Fruit fly (Drosophila melanogaster) whole organism, embryonic: ENCODE results near the gene CG15506.

Experiments used
- Abd-B ChIP-seq: fragments of 200-800 bp; sonication (Bioruptor generic); optimal IDR thresholded peaks from 2 replicates; lab custom pipeline; 2018; ENCODE audit warnings: missing biosample characterization, mild to moderate bottlenecking, missing genetic modification characterization, moderate library complexity
- Blimp-1 ChIP-seq: fragments of 200-800 bp; sonication (Bioruptor generic); optimal IDR thresholded peaks from 3 replicates; lab custom pipeline; 2018; ENCODE audit warnings: missing biosample characterization, missing genetic modification characterization, mild to moderate bottlenecking, moderate library complexity, missing genetic modification reagents
- BtbVII ChIP-seq: fragments of 200-800 bp; sonication (Bioruptor generic); optimal IDR thresholded peaks from 3 replicates; lab custom pipeline; 2017; ENCODE audit warnings: missing biosample characterization, mild to moderate bottlenecking, missing genetic modification characterization
- CG14667 ChIP-seq: fragments of 200-800 bp; sonication (Bioruptor generic); IDR thresholded peaks from 2 replicates; pipeline ENCODE4 v1.3.6; 2022; ENCODE audit warnings: missing biosample characterization, missing genetic modification characterization
- CG16863 ChIP-seq: fragments of 200-800 bp; sonication (Bioruptor generic); optimal IDR thresholded peaks from 3 replicates; lab custom pipeline; 2016; ENCODE audit warnings: missing biosample characterization, missing genetic modification characterization
- CG17361 ChIP-seq: fragments of 200-800 bp; sonication (Bioruptor generic); IDR thresholded peaks from 3 replicates; pipeline ENCODE4 v1.3.6; 2022; ENCODE audit warnings: missing biosample characterization, missing genetic modification characterization
- CG18599 ChIP-seq: fragments of 200-800 bp; sonication (Bioruptor generic); optimal IDR thresholded peaks from 3 replicates; lab custom pipeline; 2017; ENCODE audit warnings: missing biosample characterization, missing genetic modification characterization, mild to moderate bottlenecking, moderate library complexity, missing genetic modification reagents
- CG3281 ChIP-seq: fragments of 200-800 bp; sonication (Bioruptor generic); optimal IDR thresholded peaks from 3 replicates; lab custom pipeline; 2017; ENCODE audit warnings: missing biosample characterization, mild to moderate bottlenecking, missing genetic modification characterization
- CG3847 ChIP-seq: fragments of 200-800 bp; sonication (Bioruptor generic); IDR thresholded peaks from 2 replicates; pipeline ENCODE4 v1.3.6; 2022; ENCODE audit warnings: missing biosample characterization, missing genetic modification characterization
- CG3995 ChIP-seq: fragments of 200-800 bp; sonication (Bioruptor generic); optimal IDR thresholded peaks from 3 replicates; lab custom pipeline; 2016; ENCODE audit warnings: missing biosample characterization, missing genetic modification characterization
- CG4854 ChIP-seq: fragments of 200-800 bp; sonication (Bioruptor generic); optimal IDR thresholded peaks from 2 replicates; lab custom pipeline; 2016; ENCODE audit warnings: missing biosample characterization, missing genetic modification characterization, inconsistent platforms
- CG6791 ChIP-seq: fragments of 200-800 bp; sonication (Bioruptor generic); IDR thresholded peaks from 3 replicates; pipeline ENCODE4 v1.3.6; 2022; ENCODE audit warnings: missing biosample characterization, missing genetic modification characterization; ENCODE audit not compliant: partially characterized antibody
- CG9817 ChIP-seq: fragments of 200-800 bp; sonication (Bioruptor generic); optimal IDR thresholded peaks from 2 replicates; lab custom pipeline; 2018; ENCODE audit warnings: missing biosample characterization, mild to moderate bottlenecking, missing genetic modification characterization, moderate library complexity
- E2f1 ChIP-seq: fragments of 200-800 bp; sonication (Bioruptor generic); IDR thresholded peaks from 2 replicates; pipeline ENCODE4 v1.3.6; 2022; ENCODE audit warnings: missing biosample characterization, missing genetic modification characterization
- HHEX ChIP-seq: fragments of 200-800 bp; sonication (Bioruptor generic); optimal IDR thresholded peaks from 3 replicates; lab custom pipeline; 2017; ENCODE audit warnings: missing biosample characterization, mild to moderate bottlenecking, missing genetic modification characterization, missing genetic modification reagents
- Hand ChIP-seq: fragments of 200-800 bp; sonication (Bioruptor generic); optimal IDR thresholded peaks from 2 replicates; lab custom pipeline; 2017; ENCODE audit warnings: mild to moderate bottlenecking, missing biosample characterization, missing genetic modification reagents, missing genetic modification characterization
- NC2β ChIP-seq: fragments of 200-800 bp; sonication (Bioruptor generic); optimal IDR thresholded peaks from 2 replicates; lab custom pipeline; 2016; ENCODE audit warnings: missing biosample characterization, missing genetic modification characterization
- NK7.1 ChIP-seq: fragments of 200-800 bp; sonication (Bioruptor generic); optimal IDR thresholded peaks from 3 replicates; lab custom pipeline; 2016; ENCODE audit warnings: missing biosample characterization, missing genetic modification characterization
- Nf-YC ChIP-seq: fragments of 200-800 bp; optimal IDR thresholded peaks from 3 replicates; lab custom pipeline; 2019; ENCODE audit warnings: missing biosample characterization, mild to moderate bottlenecking, missing genetic modification characterization, moderate library complexity
- PHDP ChIP-seq: fragments of 200-800 bp; sonication (Bioruptor generic); optimal IDR thresholded peaks from 3 replicates; lab custom pipeline; 2018; ENCODE audit warnings: missing biosample characterization, mild to moderate bottlenecking, missing genetic modification characterization, moderate library complexity
- Taf1 ChIP-seq: fragments of 200-800 bp; sonication (Bioruptor generic); IDR thresholded peaks from 2 replicates; pipeline ENCODE4 v1.3.6; 2022; ENCODE audit warnings: missing biosample characterization, missing genetic modification characterization
- ci ChIP-seq: fragments of 200-800 bp; sonication (Bioruptor generic); IDR thresholded peaks from 3 replicates; pipeline ENCODE4 v1.3.6; 2022; ENCODE audit warnings: missing biosample characterization, missing genetic modification characterization
- crc ChIP-seq: fragments of 200-800 bp; sonication (Bioruptor generic); optimal IDR thresholded peaks from 2 replicates; lab custom pipeline; 2016; ENCODE audit warnings: missing biosample characterization, missing genetic modification characterization
- croc ChIP-seq: fragments of 200-800 bp; sonication (Bioruptor generic); conservative IDR thresholded peaks from 3 replicates; pipeline ENCODE4 v1.3.6; 2022; ENCODE audit warnings: missing biosample characterization, missing genetic modification characterization
- eve ChIP-seq, 2 experiments: fragments of >200 bp; optimal IDR thresholded peaks; 2 replicates each; lab custom pipeline; 2017; ENCODE audit warnings: missing biosample characterization in 2 of 2, missing genetic modification characterization in 2 of 2
- fru ChIP-seq: fragments of >200 bp; optimal IDR thresholded peaks from 2 replicates; lab custom pipeline; 2017
- hb ChIP-seq: fragments of 200-800 bp; sonication (Bioruptor generic); IDR thresholded peaks from 3 replicates; pipeline ENCODE4 v1.3.6; 2022; ENCODE audit warnings: missing biosample characterization, missing genetic modification characterization; ENCODE audit not compliant: partially characterized antibody
- lab ChIP-seq: fragments of 200-800 bp; sonication (Bioruptor generic); optimal IDR thresholded peaks from 3 replicates; lab custom pipeline; 2017; ENCODE audit warnings: missing biosample characterization, missing genetic modification characterization, mild to moderate bottlenecking, moderate library complexity, missing genetic modification reagents
- lov ChIP-seq, 2 experiments: fragments of 200-800 bp in 1 of 2; fragments of >200 bp in 1 of 2; sonication (Bioruptor generic) in 1 of 2; IDR thresholded peaks in 1 of 2; optimal IDR thresholded peaks in 1 of 2; 2 replicates in 1 of 2; 3 replicates in 1 of 2; pipeline versions ENCODE4 v1.3.6 to Lab custom; 2017 to 2022; ENCODE audit warnings: missing biosample characterization in 1 of 2, missing genetic modification characterization in 1 of 2
- mld ChIP-seq: fragments of 200-800 bp; sonication (Bioruptor generic); IDR thresholded peaks from 3 replicates; pipeline ENCODE4 v1.3.6; 2022; ENCODE audit warnings: missing biosample characterization, missing genetic modification characterization; ENCODE audit not compliant: partially characterized antibody
- nmo ChIP-seq: fragments of 200-800 bp; sonication (Bioruptor generic); optimal IDR thresholded peaks from 2 replicates; lab custom pipeline; 2018; ENCODE audit warnings: missing biosample characterization, mild to moderate bottlenecking, missing genetic modification characterization, moderate library complexity
- pan ChIP-seq, 4 experiments: fragments of >200 bp in 3 of 4; fragments of 200-800 bp in 1 of 4; sonication (Bioruptor generic) in 1 of 4; optimal IDR thresholded peaks in 3 of 4; IDR thresholded peaks in 1 of 4; 2 replicates each; pipeline versions ENCODE4 v1.3.6 to Lab custom; 2017 to 2022; ENCODE audit warnings: missing biosample characterization in 2 of 4, missing genetic modification characterization in 2 of 4, mixed read lengths in 1 of 4
- pfk ChIP-seq: fragments of 200-800 bp; sonication (Bioruptor generic); optimal IDR thresholded peaks from 2 replicates; lab custom pipeline; 2018; ENCODE audit warnings: missing biosample characterization, mild to moderate bottlenecking, missing genetic modification characterization, moderate library complexity
- phol ChIP-seq: fragments of 200-800 bp; sonication (Bioruptor generic); optimal IDR thresholded peaks from 3 replicates; lab custom pipeline; 2018; ENCODE audit warnings: missing biosample characterization, mild to moderate bottlenecking, missing genetic modification characterization, moderate library complexity
- schlank ChIP-seq: fragments of 200-800 bp; sonication (Bioruptor generic); optimal IDR thresholded peaks from 2 replicates; lab custom pipeline; 2018; ENCODE audit warnings: missing biosample characterization, mild to moderate bottlenecking, missing genetic modification characterization
- sd ChIP-seq: fragments of 200-800 bp; sonication (Bioruptor generic); optimal IDR thresholded peaks from 3 replicates; lab custom pipeline; 2018; ENCODE audit warnings: missing biosample characterization, mild to moderate bottlenecking, missing genetic modification characterization, moderate library complexity
- sim ChIP-seq: fragments of 200-800 bp; sonication (Bioruptor generic); IDR thresholded peaks from 2 replicates; pipeline ENCODE4 v1.3.6; 2022; ENCODE audit warnings: missing biosample characterization, missing genetic modification characterization
- tin ChIP-seq: fragments of 200-800 bp; sonication (Bioruptor generic); optimal IDR thresholded peaks from 3 replicates; lab custom pipeline; 2016; ENCODE audit warnings: missing biosample characterization, missing genetic modification characterization
- ttk ChIP-seq: fragments of 200-800 bp; sonication (Bioruptor generic); IDR thresholded peaks from 2 replicates; pipeline ENCODE4 v2.1.2; 2022; ENCODE audit warnings: missing biosample characterization, missing genetic modification characterization
- zen ChIP-seq: fragments of 200-800 bp; sonication (Bioruptor generic); optimal IDR thresholded peaks from 3 replicates; lab custom pipeline; 2018; ENCODE audit warnings: missing biosample characterization, mild to moderate bottlenecking, missing genetic modification characterization, moderate library complexity
- zf30C ChIP-seq: fragments of 200-800 bp; sonication (Bioruptor generic); optimal IDR thresholded peaks from 3 replicates; lab custom pipeline; 2018; ENCODE audit warnings: missing biosample characterization, mild to moderate bottlenecking, missing genetic modification characterization

Gene CG15506

DNA sequence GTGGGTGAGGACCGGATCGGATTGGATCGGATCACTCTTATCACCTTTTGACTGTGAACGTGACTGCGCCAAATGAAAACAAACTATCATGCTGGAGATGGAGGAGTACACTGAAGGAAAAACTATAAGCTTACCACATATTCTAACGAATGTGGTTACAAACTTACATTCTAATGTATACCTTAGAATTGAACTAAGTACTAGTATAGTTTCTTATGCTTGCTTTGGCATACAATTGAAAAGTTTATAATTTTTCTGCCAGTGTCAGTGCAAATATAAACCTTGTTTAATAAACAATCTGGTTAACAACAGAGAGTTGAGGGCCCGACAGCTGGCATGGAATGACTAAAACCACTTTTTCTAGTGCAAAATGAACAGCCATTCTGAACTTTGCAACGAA is 944 bp upstream of the CG15506 start (continued):
- no peak for TF ChIP-seq BtbVII (GFP tag; lab: Kevin White, UChicago)
- no peak for TF ChIP-seq CG16863 (GFP tag; lab: Kevin White, UChicago)
- TF ChIP-seq CG3847, result no peak
- no peak for TF ChIP-seq Abd-B (GFP tag; lab: Kevin White, UChicago)
- no peak for TF ChIP-seq NK7.1 (GFP tag; lab: Kevin White, UChicago)
- TF ChIP-seq Hand (GFP tag; lab: Kevin White, UChicago), result no peak
- TF ChIP-seq phol, result peak; percentile 50
- no peak for TF ChIP-seq lov (optimal IDR thresholded peaks at IDR 0.05; lab: Kevin White, UChicago)
- TF ChIP-seq lov (GFP tag; IDR thresholded peaks at IDR 0.05; lab: Robert Waterston, UW), result no peak
- TF ChIP-seq Taf1 (GFP tag; lab: Robert Waterston, UW), result no peak
- 0 out of 2 replicates have a peak, but pooled peaks have one; percentile 39 for TF ChIP-seq CG14667 (GFP tag; lab: Robert Waterston, UW)
- TF ChIP-seq CG3281 (GFP tag; lab: Kevin White, UChicago), result no peak
- peak; percentile 64 for TF ChIP-seq ttk (GFP tag; lab: Robert Waterston, UW)
- TF ChIP-seq NC2β, result no peak
- TF ChIP-seq E2f1 (GFP tag; lab: Robert Waterston, UW), result 0 out of 2 replicates have a peak, but pooled peaks have one; percentile 15
- TF ChIP-seq ci (GFP tag; lab: Robert Waterston, UW), result peak; percentile 75
- TF ChIP-seq crc (GFP tag; lab: Kevin White, UChicago), result no peak
- peak; percentile 21; the same call in 1 of the 3 replicates for TF ChIP-seq croc (GFP tag; lab: Robert Waterston, UW)
- TF ChIP-seq PHDP (tag; lab: Kevin White, UChicago), result peak; percentile 30
- TF ChIP-seq pfk, result no peak
- TF ChIP-seq CG18599 (GFP tag; lab: Kevin White, UChicago), result no peak
- TF ChIP-seq pan (optimal IDR thresholded peaks at IDR 0.05; lab: Kevin White, UChicago), result no peak
- TF ChIP-seq pan (GFP tag; optimal IDR thresholded peaks at IDR 0.05 in 1 of 2, IDR thresholded peaks at IDR 0.05 in 1 of 2), result peak in 1 of 2 experiments; percentile 25
- TF ChIP-seq CG9817 (tag; lab: Kevin White, UChicago), result peak; percentile 4
- peak; percentile 43 for TF ChIP-seq Blimp-1 (GFP tag; lab: Kevin White, UChicago)
- peak; percentile 4 for TF ChIP-seq CG3995 (GFP tag; lab: Kevin White, UChicago)
- TF ChIP-seq CG17361 (GFP tag; lab: Robert Waterston, UW), result 0 out of 3 replicates have a peak, but pooled peaks have one; percentile 16

DNA sequence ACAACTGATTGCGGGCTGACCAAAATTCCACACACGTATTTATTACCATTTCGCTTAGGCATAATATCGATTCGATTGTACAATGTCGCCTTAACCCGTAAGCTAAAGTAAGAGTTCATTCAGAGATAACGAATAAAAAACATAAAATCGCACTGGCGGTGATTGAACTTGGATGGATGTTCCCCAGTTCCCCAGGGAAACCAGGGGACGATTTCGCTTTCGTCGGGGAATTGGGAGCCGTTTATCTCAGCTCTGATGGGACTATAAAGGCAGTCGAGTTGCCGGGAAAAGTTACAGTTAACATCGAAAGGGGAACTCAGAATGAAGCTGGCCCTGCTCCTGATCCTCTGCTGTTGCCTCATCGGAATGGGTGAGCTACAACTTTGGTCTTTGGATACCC is 3.8 kb downstream of the CG15506 start, which contains the start of gene CG34296:
CG34296 (plus strand) TSS at position 301 of the 400 bp plus-strand sequence.
- no peak for TF ChIP-seq mld
- no peak for TF ChIP-seq fru
- TF ChIP-seq lab, result no peak
- TF ChIP-seq nmo (GFP tag; lab: Kevin White, UChicago), result no peak
- TF ChIP-seq zen, result no peak
- TF ChIP-seq tin (GFP tag; lab: Kevin White, UChicago), result no peak
- TF ChIP-seq CG4854, result no peak
- TF ChIP-seq schlank (tag; lab: Kevin White, UChicago), result no peak
- TF ChIP-seq sim (GFP tag; lab: Robert Waterston, UW), result no peak
- TF ChIP-seq Nf-YC (tag; lab: Kevin White, UChicago), result no peak
- no peak for TF ChIP-seq CG6791 (GFP tag; lab: Robert Waterston, UW)
- no peak for TF ChIP-seq hb
- TF ChIP-seq sd (tag; lab: Kevin White, UChicago), result no peak
- no peak for TF ChIP-seq zf30C (GFP tag; lab: Kevin White, UChicago)
- TF ChIP-seq eve (GFP tag; optimal IDR thresholded peaks at IDR 0.05; lab: Kevin White, UChicago), result no peak
- TF ChIP-seq HHEX (GFP tag; lab: Kevin White, UChicago), result no peak
